Fruit fly (Drosophila melanogaster): Measurements from ENCODE around the gene MED1.

DNA sequence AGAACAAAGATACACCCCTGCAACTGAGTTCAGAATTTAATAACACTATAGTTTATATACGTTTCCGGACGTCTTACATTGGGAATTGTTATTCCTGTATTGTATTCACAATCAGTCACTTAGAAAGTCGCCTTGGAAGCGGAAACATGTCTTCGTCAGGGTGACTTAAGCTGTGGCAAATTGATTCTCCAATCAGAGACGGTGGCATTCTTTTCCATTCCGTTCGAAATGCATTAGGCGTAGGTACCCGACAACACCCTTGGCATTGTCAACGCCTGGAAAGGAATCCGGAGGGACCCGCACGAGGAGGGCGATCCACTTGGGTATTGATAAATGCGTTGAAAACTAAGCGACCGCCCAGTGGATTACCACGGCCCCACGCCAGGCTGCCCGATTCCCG, 49.7 kb upstream of the MED1 start, which contains the start of gene Sfp78E:
- TF ChIP-seq ase (GFP tag; IDR thresholded peaks at IDR 0.05), result no peak
- TF ChIP-seq CG34422 (GFP tag; IDR thresholded peaks at IDR 0.05), result no peak
- TF ChIP-seq tna (GFP tag; IDR thresholded peaks at IDR 0.05; ENCODE audit: partially characterized antibody), result no peak
- TF ChIP-seq Nf-YC (tag; optimal IDR thresholded peaks at IDR 0.05), result no peak
- no peak for TF ChIP-seq CG17802 (tag; optimal IDR thresholded peaks at IDR 0.05)
- no peak for TF ChIP-seq TFAM (GFP tag; optimal IDR thresholded peaks at IDR 0.05)
- TF ChIP-seq CG4854 (GFP tag; optimal IDR thresholded peaks at IDR 0.05), result no peak
- TF ChIP-seq p53 (GFP tag; optimal IDR thresholded peaks at IDR 0.05), result no peak
- no peak for TF ChIP-seq NC2α (GFP tag; optimal IDR thresholded peaks at IDR 0.05)
- no peak for TF ChIP-seq her (GFP tag; optimal IDR thresholded peaks at IDR 0.05)
- no peak for TF ChIP-seq CG12104 (GFP tag; optimal IDR thresholded peaks at IDR 0.05)
- TF ChIP-seq CG2199 (GFP tag; IDR thresholded peaks at IDR 0.05), result no peak
